Fruit fly (Drosophila melanogaster) whole organism, wandering third instar larva: Measurements from ENCODE around the gene Cp190.
A peak's percentile ranks its signal among the peaks of the same experiment; 100 is the strongest.

Experiments
- Abd-B ChIP-seq: fragments of >200 bp; optimal IDR thresholded peaks from 2 replicates; lab custom pipeline; 2017; ENCODE audit warnings: missing biosample characterization, missing genetic modification characterization
- CG32264 ChIP-seq: fragments of 200-800 bp; sonication (Bioruptor generic); optimal IDR thresholded peaks from 2 replicates; lab custom pipeline; 2016; ENCODE audit warnings: missing biosample characterization, missing genetic modification characterization
- CG9705 ChIP-seq: fragments of 200-800 bp; sonication (Bioruptor generic); optimal IDR thresholded peaks from 2 replicates; lab custom pipeline; 2018; ENCODE audit warnings: missing biosample characterization, mild to moderate bottlenecking, missing genetic modification characterization
- CrebA ChIP-seq: fragments of 200-800 bp; sonication (Bioruptor generic); optimal IDR thresholded peaks from 2 replicates; lab custom pipeline; 2016; ENCODE audit warnings: missing biosample characterization, mild to moderate bottlenecking, missing genetic modification characterization, borderline replicate concordance
- Dfd ChIP-seq: fragments of >200 bp; optimal IDR thresholded peaks from 2 replicates; lab custom pipeline; 2017; ENCODE audit warnings: missing biosample characterization, missing genetic modification characterization
- Dif ChIP-seq: fragments of 200-275, 200-300 bp; sonication (Bioruptor generic); optimal IDR thresholded peaks from 2 replicates; lab custom pipeline; 2018; ENCODE audit warnings: missing biosample characterization, missing genetic modification characterization; ENCODE audit not compliant: partially characterized antibody
- GATAd ChIP-seq: sonication (Bioruptor generic); optimal IDR thresholded peaks from 2 replicates; lab custom pipeline; 2016; ENCODE audit warnings: missing biosample characterization, missing genetic modification characterization
- HLH106 ChIP-seq: fragments of 200-800 bp; optimal IDR thresholded peaks from 3 replicates; lab custom pipeline; 2019; ENCODE audit warnings: missing biosample characterization, mild to moderate bottlenecking, missing genetic modification characterization, moderate library complexity
- Hnf4 ChIP-seq: fragments of 200-800 bp; sonication (Bioruptor generic); optimal IDR thresholded peaks from 2 replicates; lab custom pipeline; 2016; ENCODE audit warnings: missing biosample characterization, mild to moderate bottlenecking, missing genetic modification characterization
- Hr78 ChIP-seq: fragments of >200 bp; optimal IDR thresholded peaks from 2 replicates; lab custom pipeline; 2017; ENCODE audit warnings: missing biosample characterization, missing genetic modification characterization
- Hr83 ChIP-seq: fragments of 200-300 bp; sonication (Bioruptor generic); optimal IDR thresholded peaks from 2 replicates; lab custom pipeline; 2016; ENCODE audit warnings: missing biosample characterization, mild to moderate bottlenecking, missing genetic modification characterization, moderate library complexity; ENCODE audit not compliant: poor library complexity, severe bottlenecking
- Jra ChIP-seq: sonication (Bioruptor generic); optimal IDR thresholded peaks from 2 replicates; lab custom pipeline; 2016; ENCODE audit warnings: missing biosample characterization, missing genetic modification characterization
- Mio ChIP-seq: sonication (Bioruptor generic); optimal IDR thresholded peaks from 2 replicates; lab custom pipeline; 2016; ENCODE audit warnings: missing biosample characterization, missing genetic modification characterization
- Myc ChIP-seq: fragments of >200 bp; optimal IDR thresholded peaks from 2 replicates; lab custom pipeline; 2017
- N ChIP-seq: fragments of >200 bp; optimal IDR thresholded peaks from 2 replicates; lab custom pipeline; 2018; ENCODE audit warnings: missing biosample characterization, missing external identifiers, missing genetic modification characterization
- OdsH ChIP-seq: fragments of 200-800 bp; sonication (Bioruptor generic); optimal IDR thresholded peaks from 2 replicates; lab custom pipeline; 2016; ENCODE audit warnings: missing biosample characterization, mild to moderate bottlenecking, missing genetic modification characterization
- Rel ChIP-seq, 2 experiments: fragments of 200-800 bp; sonication (Bioruptor generic) in 1 of 2; optimal IDR thresholded peaks; 2 replicates in 1 of 2; 3 replicates in 1 of 2; lab custom pipeline; 2016 to 2019; ENCODE audit warnings: mild to moderate bottlenecking in 2 of 2, missing biosample characterization in 2 of 2, missing genetic modification characterization in 2 of 2, moderate library complexity in 1 of 2
- Sp1 ChIP-seq: fragments of 200-800 bp; sonication (Bioruptor generic); optimal IDR thresholded peaks from 3 replicates; lab custom pipeline; 2019; ENCODE audit warnings: missing biosample characterization, mild to moderate bottlenecking, missing genetic modification characterization, moderate library complexity
- Vsx2 ChIP-seq: fragments of 200-300, 225-300 bp; sonication (Bioruptor generic); optimal IDR thresholded peaks from 2 replicates; lab custom pipeline; 2018; ENCODE audit warnings: missing biosample characterization, missing genetic modification characterization; ENCODE audit not compliant: partially characterized antibody
- br ChIP-seq: fragments of 200-800 bp; sonication (Bioruptor generic); optimal IDR thresholded peaks from 2 replicates; lab custom pipeline; 2016; ENCODE audit warnings: missing biosample characterization, missing genetic modification characterization
- brk ChIP-seq: fragments of 200-800 bp; sonication (Bioruptor generic); optimal IDR thresholded peaks from 2 replicates; lab custom pipeline; 2016; ENCODE audit warnings: missing biosample characterization, mild to moderate bottlenecking, missing genetic modification characterization
- dl ChIP-seq, 2 experiments: fragments of 175-275, 200-275 bp in 1 of 2; fragments of 200-275 bp in 1 of 2; sonication (Bioruptor generic); optimal IDR thresholded peaks; lab custom pipeline; 2018; ENCODE audit warnings: mild to moderate bottlenecking in 2 of 2, missing biosample characterization in 2 of 2, missing genetic modification characterization in 2 of 2, moderate library complexity in 2 of 2; ENCODE audit not compliant: partially characterized antibody in 2 of 2, insufficient read depth in 1 of 2
- dmrt93B ChIP-seq: fragments of 200-800 bp; sonication (Bioruptor generic); optimal IDR thresholded peaks from 2 replicates; lab custom pipeline; 2018; ENCODE audit warnings: missing biosample characterization, mild to moderate bottlenecking, missing genetic modification characterization
- dsf ChIP-seq: sonication (Bioruptor generic); optimal IDR thresholded peaks from 2 replicates; lab custom pipeline; 2016; ENCODE audit warnings: missing biosample characterization, missing genetic modification characterization, borderline replicate concordance
- ey ChIP-seq: fragments of 200-800 bp; sonication (Bioruptor generic); optimal IDR thresholded peaks from 2 replicates; lab custom pipeline; 2016; ENCODE audit warnings: missing biosample characterization, missing genetic modification characterization
- foxo ChIP-seq, 2 experiments: fragments of 200-800 bp; sonication (Bioruptor generic); optimal IDR thresholded peaks; 2 replicates in 1 of 2; 3 replicates in 1 of 2; lab custom pipeline; 2016 to 2017; ENCODE audit warnings: missing biosample characterization in 2 of 2, missing genetic modification characterization in 2 of 2
- fru ChIP-seq: fragments of 200-800 bp; sonication (Bioruptor generic); optimal IDR thresholded peaks from 3 replicates; lab custom pipeline; 2016; ENCODE audit warnings: missing biosample characterization, mild to moderate bottlenecking, missing genetic modification characterization
- h ChIP-seq: fragments of 200-800 bp; sonication (Bioruptor generic); optimal IDR thresholded peaks from 3 replicates; lab custom pipeline; 2016; ENCODE audit warnings: missing biosample characterization, mild to moderate bottlenecking, missing genetic modification characterization
- jim ChIP-seq: fragments of 175-275, 200-325 bp; sonication (Bioruptor generic); optimal IDR thresholded peaks from 2 replicates; lab custom pipeline; 2016; ENCODE audit warnings: missing biosample characterization, mild to moderate bottlenecking, missing genetic modification characterization
- lola ChIP-seq: fragments of >200 bp; optimal IDR thresholded peaks from 2 replicates; lab custom pipeline; 2017; ENCODE audit warnings: missing biosample characterization, missing genetic modification characterization
- pan ChIP-seq: fragments of >200 bp; optimal IDR thresholded peaks from 2 replicates; lab custom pipeline; 2017
- psq ChIP-seq: fragments of 200-800 bp; sonication (Bioruptor generic); optimal IDR thresholded peaks from 3 replicates; lab custom pipeline; 2017; ENCODE audit warnings: missing biosample characterization, mild to moderate bottlenecking, missing genetic modification characterization, moderate library complexity
- rgr ChIP-seq: fragments of 200-800 bp; sonication (Bioruptor generic); optimal IDR thresholded peaks from 3 replicates; lab custom pipeline; 2016; ENCODE audit warnings: missing biosample characterization, mild to moderate bottlenecking, missing genetic modification characterization
- sage ChIP-seq: fragments of 200-800 bp; sonication (Bioruptor generic); optimal IDR thresholded peaks from 2 replicates; lab custom pipeline; 2016; ENCODE audit warnings: missing biosample characterization, mild to moderate bottlenecking, missing genetic modification characterization
- sv ChIP-seq: fragments of 200-800 bp; sonication (Bioruptor generic); optimal IDR thresholded peaks from 3 replicates; lab custom pipeline; 2016; ENCODE audit warnings: missing biosample characterization, missing genetic modification characterization
- tai ChIP-seq: sonication (Bioruptor generic); optimal IDR thresholded peaks from 2 replicates; lab custom pipeline; 2016; ENCODE audit warnings: missing biosample characterization, missing genetic modification characterization
- usp ChIP-seq: fragments of >200 bp; optimal IDR thresholded peaks from 2 replicates; lab custom pipeline; 2017; ENCODE audit warnings: missing biosample characterization, missing genetic modification characterization
- woc ChIP-seq: sonication (Bioruptor generic); optimal IDR thresholded peaks from 2 replicates; lab custom pipeline; 2016; ENCODE audit warnings: missing biosample characterization, mild to moderate bottlenecking, missing genetic modification characterization

Cp190 gene

dm6 chr3R:15229329-15229876 is 45.6 kb downstream of the Cp190 start, which contains the start of the genes Art3 and mRpS10:
Gene Art3, minus strand, starts transcription at chr3R:15229408.
Gene mRpS10, plus strand, starts transcription at chr3R:15229665.
- no peak for TF ChIP-seq brk (GFP tag; lab: Kevin White, UChicago)
- TF ChIP-seq rgr (GFP tag; lab: Kevin White, UChicago): peak; percentile 100
- TF ChIP-seq dmrt93B: peak; percentile 100
- TF ChIP-seq pan (lab: Kevin White, UChicago): peak; percentile 91
- no peak for TF ChIP-seq tai (GFP tag; lab: Kevin White, UChicago)
- TF ChIP-seq Dfd (GFP tag; lab: Kevin White, UChicago): peak; percentile 99
- TF ChIP-seq ey (GFP tag; lab: Kevin White, UChicago): peak; percentile 99
- no peak for TF ChIP-seq dl (GFP tag; optimal IDR thresholded peaks at IDR 0.05; lab: Kevin White, UChicago; ENCODE audit: insufficient read depth in 1 of 2, partially characterized antibody in 2 of 2)
- peak; percentile 97 to 100 for TF ChIP-seq foxo (GFP tag; optimal IDR thresholded peaks at IDR 0.05; lab: Kevin White, UChicago)
- peak; percentile 100 for TF ChIP-seq HLH106
- TF ChIP-seq usp (GFP tag; lab: Kevin White, UChicago): no peak
- TF ChIP-seq fru (GFP tag; lab: Kevin White, UChicago): peak; percentile 100
- TF ChIP-seq Myc (lab: Kevin White, UChicago): peak; percentile 48
- TF ChIP-seq dsf (GFP tag; lab: Kevin White, UChicago): peak; percentile 98
- no peak for TF ChIP-seq Dif (GFP tag; lab: Kevin White, UChicago)
- peak; percentile 100 for TF ChIP-seq Sp1
- no peak for TF ChIP-seq N (GFP tag; lab: Kevin White, UChicago)
- TF ChIP-seq Jra (GFP tag; lab: Kevin White, UChicago): peak; percentile 99
- peak; percentile 99 for TF ChIP-seq woc
- peak; percentile 100 for TF ChIP-seq Hnf4 (GFP tag; lab: Kevin White, UChicago)
- peak; percentile 99 for TF ChIP-seq psq (GFP tag; lab: Kevin White, UChicago)
- TF ChIP-seq jim (GFP tag; lab: Kevin White, UChicago): peak; percentile 89
- peak; percentile 99 for TF ChIP-seq CG32264 (GFP tag; lab: Kevin White, UChicago)
- TF ChIP-seq Vsx2 (GFP tag; lab: Kevin White, UChicago): no peak
- TF ChIP-seq br (GFP tag; lab: Kevin White, UChicago): peak; percentile 99
- peak; percentile 100 for TF ChIP-seq h
- TF ChIP-seq CrebA: no peak
- no peak for TF ChIP-seq Hr78 (GFP tag; lab: Kevin White, UChicago)
- TF ChIP-seq lola (GFP tag; lab: Kevin White, UChicago): no peak
- TF ChIP-seq Abd-B (GFP tag; lab: Kevin White, UChicago): no peak
- TF ChIP-seq OdsH: peak; percentile 100
- TF ChIP-seq GATAd: peak; percentile 99
- peak; percentile 99 for TF ChIP-seq sv
- TF ChIP-seq Rel (GFP tag; optimal IDR thresholded peaks at IDR 0.05; lab: Kevin White, UChicago): peak; percentile 91
- peak; percentile 99 for TF ChIP-seq Rel (tag; optimal IDR thresholded peaks at IDR 0.05; lab: Kevin White, UChicago)
- peak; percentile 100 for TF ChIP-seq CG9705 (GFP tag; lab: Kevin White, UChicago)
- TF ChIP-seq sage (GFP tag; lab: Kevin White, UChicago): peak; percentile 99
- peak; percentile 99 for TF ChIP-seq Hr83 (GFP tag; lab: Kevin White, UChicago)
- peak; percentile 96 for TF ChIP-seq Mio

dm6 chr3R:15225279-15225730 is 49.7 kb downstream of the Cp190 start, which contains the start of the genes CG31344 and Caf1-55:
Gene CG31344, minus strand, starts transcription at chr3R:15225329.
Gene Caf1-55, plus strand, starts transcription at chr3R:15225576.
- peak; percentile 19 for TF ChIP-seq dsf (GFP tag; lab: Kevin White, UChicago)
- peak; percentile 10 for TF ChIP-seq ey (GFP tag; lab: Kevin White, UChicago)
- no peak for TF ChIP-seq usp (GFP tag; lab: Kevin White, UChicago)
- TF ChIP-seq brk (GFP tag; lab: Kevin White, UChicago): no peak
- no peak for TF ChIP-seq rgr (GFP tag; lab: Kevin White, UChicago)
- no peak for TF ChIP-seq sage (GFP tag; lab: Kevin White, UChicago)
- no peak for TF ChIP-seq foxo (GFP tag; optimal IDR thresholded peaks at IDR 0.05; lab: Kevin White, UChicago)
- TF ChIP-seq lola (GFP tag; lab: Kevin White, UChicago): no peak
- TF ChIP-seq woc: no peak
- no peak for TF ChIP-seq Vsx2 (GFP tag; lab: Kevin White, UChicago)
- TF ChIP-seq dl (GFP tag; optimal IDR thresholded peaks at IDR 0.05; lab: Kevin White, UChicago; ENCODE audit: insufficient read depth in 1 of 2, partially characterized antibody in 2 of 2): no peak
- no peak for TF ChIP-seq CG32264 (GFP tag; lab: Kevin White, UChicago)
- TF ChIP-seq CrebA: no peak
- no peak for TF ChIP-seq fru (GFP tag; lab: Kevin White, UChicago)
- TF ChIP-seq Hnf4 (GFP tag; lab: Kevin White, UChicago): no peak
- no peak for TF ChIP-seq GATAd
- TF ChIP-seq Jra (GFP tag; lab: Kevin White, UChicago): peak; percentile 50
- no peak for TF ChIP-seq Rel (GFP tag; optimal IDR thresholded peaks at IDR 0.05; lab: Kevin White, UChicago)
- TF ChIP-seq Rel (tag; optimal IDR thresholded peaks at IDR 0.05; lab: Kevin White, UChicago): peak; percentile 70
- no peak for TF ChIP-seq Hr78 (GFP tag; lab: Kevin White, UChicago)
- TF ChIP-seq dmrt93B: no peak
- no peak for TF ChIP-seq h
- no peak for TF ChIP-seq br (GFP tag; lab: Kevin White, UChicago)
- TF ChIP-seq Dfd (GFP tag; lab: Kevin White, UChicago): no peak
- no peak for TF ChIP-seq Abd-B (GFP tag; lab: Kevin White, UChicago)
- no peak for TF ChIP-seq sv
- no peak for TF ChIP-seq Dif (GFP tag; lab: Kevin White, UChicago)
- no peak for TF ChIP-seq N (GFP tag; lab: Kevin White, UChicago)
